Worm (Caenorhabditis elegans) whole organism, L3 larva: ENCODE measurements around the gene W09D6.1.

Experiments
- R02D3.7 ChIP-seq: fragments of 150-350 bp; optimal IDR thresholded peaks from 2 replicates; lab custom pipeline; 2014; ENCODE audit warnings: missing biosample characterization, missing genetic modification characterization
- ZK546.5 ChIP-seq: sonication (generic microtip); optimal IDR thresholded peaks from 2 replicates; lab custom pipeline; 2017; ENCODE audit warnings: missing biosample characterization, missing genetic modification characterization
- aly-2 ChIP-seq: fragments of 150-350 bp; optimal IDR thresholded peaks from 2 replicates; lab custom pipeline; 2014; ENCODE audit warnings: missing biosample characterization, missing genetic modification characterization
- ama-1 ChIP-seq: fragments of 150-350 bp; optimal IDR thresholded peaks from 2 replicates; lab custom pipeline; 2018
- ceh-16 ChIP-seq: sonication (generic microtip); optimal IDR thresholded peaks from 2 replicates; lab custom pipeline; 2017; ENCODE audit warnings: missing biosample characterization, missing genetic modification characterization
- ceh-28 ChIP-seq: fragments of 150-350 bp; optimal IDR thresholded peaks from 2 replicates; lab custom pipeline; 2014; ENCODE audit warnings: missing biosample characterization, missing genetic modification reagents, missing genetic modification characterization
- ceh-9 ChIP-seq: sonication (generic microtip); optimal IDR thresholded peaks from 2 replicates; lab custom pipeline; 2018; ENCODE audit warnings: missing biosample characterization, missing genetic modification characterization
- daf-12 ChIP-seq: fragments of 150-350 bp; optimal IDR thresholded peaks from 2 replicates; lab custom pipeline; 2014; ENCODE audit warnings: missing biosample characterization, missing genetic modification reagents, missing genetic modification characterization
- egl-27 ChIP-seq: sonication (generic microtip); optimal IDR thresholded peaks from 4 replicates; lab custom pipeline; 2017; ENCODE audit warnings: missing biosample characterization, missing genetic modification reagents, missing genetic modification characterization
- egl-5 ChIP-seq: fragments of 150-350 bp; optimal IDR thresholded peaks from 2 replicates; lab custom pipeline; 2017; ENCODE audit warnings: missing biosample characterization, missing genetic modification reagents, missing genetic modification characterization, inconsistent platforms
- elt-1 ChIP-seq: fragments of 150-350 bp; optimal IDR thresholded peaks from 2 replicates; lab custom pipeline; 2014; ENCODE audit warnings: missing biosample characterization, missing genetic modification characterization
- elt-2 ChIP-seq: sonication (generic microtip); optimal IDR thresholded peaks from 2 replicates; lab custom pipeline; 2016; ENCODE audit warnings: missing genetic modification reagents, mild to moderate bottlenecking, missing genetic modification characterization, missing compliant biosample characterization
- elt-3 ChIP-seq, 3 experiments: fragments of 150-350 bp in 1 of 3; sonication (generic microtip) in 2 of 3; optimal IDR thresholded peaks; 2 replicates in 2 of 3; 4 replicates in 1 of 3; lab custom pipeline; 2014 to 2017; ENCODE audit warnings: missing biosample characterization in 3 of 3, missing genetic modification characterization in 3 of 3
- eor-1 ChIP-seq, 2 experiments: fragments of 150-350 bp; optimal IDR thresholded peaks; 2 replicates each; lab custom pipeline; 2014 to 2018; ENCODE audit warnings: missing biosample characterization in 2 of 2, missing genetic modification characterization in 2 of 2
- fkh-10 ChIP-seq: sonication (generic microtip); optimal IDR thresholded peaks from 2 replicates; lab custom pipeline; 2017; ENCODE audit warnings: missing biosample characterization, missing genetic modification reagents, missing genetic modification characterization
- fkh-2 ChIP-seq: fragments of 150-350 bp; optimal IDR thresholded peaks from 2 replicates; lab custom pipeline; 2014; ENCODE audit warnings: missing biosample characterization, missing genetic modification reagents, missing genetic modification characterization
- fos-1 ChIP-seq: fragments of 150-350 bp; optimal IDR thresholded peaks from 2 replicates; lab custom pipeline; 2014; ENCODE audit warnings: missing biosample characterization, missing genetic modification characterization
- hmg-11 ChIP-seq: sonication (generic microtip); optimal IDR thresholded peaks from 2 replicates; lab custom pipeline; 2016; ENCODE audit warnings: missing genetic modification characterization, missing compliant biosample characterization
- jun-1 ChIP-seq: fragments of 150-350 bp; optimal IDR thresholded peaks from 2 replicates; lab custom pipeline; 2014; ENCODE audit warnings: missing biosample characterization, missing genetic modification reagents, missing genetic modification characterization
- lin-15B ChIP-seq: fragments of 150-350 bp; optimal IDR thresholded peaks from 2 replicates; lab custom pipeline; 2014; ENCODE audit warnings: missing biosample characterization, missing genetic modification characterization
- lin-39 ChIP-seq: fragments of 150-350 bp; optimal IDR thresholded peaks from 2 replicates; lab custom pipeline; 2018; ENCODE audit warnings: missing biosample characterization, missing genetic modification reagents, missing genetic modification characterization
- lsy-12 ChIP-seq: sonication (generic microtip); optimal IDR thresholded peaks from 2 replicates; lab custom pipeline; 2016; ENCODE audit warnings: mild to moderate bottlenecking, missing genetic modification characterization, missing compliant biosample characterization
- mdl-1 ChIP-seq: fragments of 150-350 bp; optimal IDR thresholded peaks from 2 replicates; lab custom pipeline; 2014; ENCODE audit warnings: missing biosample characterization, missing genetic modification characterization
- mml-1 ChIP-seq: fragments of 150-350 bp; sonication (generic microtip); optimal IDR thresholded peaks from 3 replicates; lab custom pipeline; 2014; ENCODE audit warnings: missing biosample characterization, missing genetic modification characterization
- nfya-1 ChIP-seq: sonication (generic microtip); optimal IDR thresholded peaks from 2 replicates; lab custom pipeline; 2017; ENCODE audit warnings: missing genetic modification characterization, mild to moderate bottlenecking, missing compliant biosample characterization, antibody characterized with exemption, moderate library complexity; ENCODE audit not compliant: insufficient read depth
- nhr-11 ChIP-seq: fragments of 150-350 bp; optimal IDR thresholded peaks from 2 replicates; lab custom pipeline; 2014; ENCODE audit warnings: missing biosample characterization, missing genetic modification characterization
- nhr-12 ChIP-seq: fragments of 150-350 bp; optimal IDR thresholded peaks from 2 replicates; lab custom pipeline; 2014; ENCODE audit warnings: missing biosample characterization, missing genetic modification characterization
- nhr-23 ChIP-seq: fragments of 150-350 bp; optimal IDR thresholded peaks from 2 replicates; lab custom pipeline; 2014; ENCODE audit warnings: missing biosample characterization, missing genetic modification reagents, missing genetic modification characterization
- nhr-237 ChIP-seq: fragments of 150-350 bp; optimal IDR thresholded peaks from 2 replicates; lab custom pipeline; 2014; ENCODE audit warnings: missing biosample characterization, missing genetic modification characterization
- nhr-25 ChIP-seq: sonication (generic microtip); optimal IDR thresholded peaks from 2 replicates; lab custom pipeline; 2017; ENCODE audit warnings: missing biosample characterization, missing genetic modification characterization
- nhr-28 ChIP-seq: fragments of 150-350 bp; optimal IDR thresholded peaks from 2 replicates; lab custom pipeline; 2014; ENCODE audit warnings: missing biosample characterization, missing genetic modification characterization
- nhr-43 ChIP-seq: sonication (generic microtip); optimal IDR thresholded peaks from 2 replicates; lab custom pipeline; 2016; ENCODE audit warnings: mild to moderate bottlenecking, missing genetic modification characterization, missing compliant biosample characterization; ENCODE audit not compliant: poor library complexity, severe bottlenecking
- nhr-67 ChIP-seq: fragments of 150-350 bp; optimal IDR thresholded peaks from 2 replicates; lab custom pipeline; 2014; ENCODE audit warnings: missing biosample characterization, missing genetic modification characterization
- nhr-76 ChIP-seq: fragments of 150-350 bp; sonication (generic microtip); optimal IDR thresholded peaks from 5 replicates; lab custom pipeline; 2014; ENCODE audit warnings: missing biosample characterization, missing genetic modification characterization
- nhr-77 ChIP-seq: fragments of 150-350 bp; optimal IDR thresholded peaks from 2 replicates; lab custom pipeline; 2014; ENCODE audit warnings: missing biosample characterization, missing genetic modification characterization
- pha-4 ChIP-seq: fragments of 150-350 bp; optimal IDR thresholded peaks from 2 replicates; lab custom pipeline; 2014; ENCODE audit warnings: missing biosample characterization, missing genetic modification reagents, missing genetic modification characterization
- pqm-1 ChIP-seq: fragments of 150-350 bp; optimal IDR thresholded peaks from 2 replicates; lab custom pipeline; 2017; ENCODE audit warnings: missing biosample characterization, missing genetic modification characterization, inconsistent platforms
- sea-2 ChIP-seq: fragments of 150-350 bp; sonication (generic microtip); optimal IDR thresholded peaks from 4 replicates; lab custom pipeline; 2014; ENCODE audit warnings: missing biosample characterization, missing genetic modification reagents, missing genetic modification characterization
- skn-1 ChIP-seq: fragments of 150-350 bp; optimal IDR thresholded peaks from 2 replicates; lab custom pipeline; 2014; ENCODE audit warnings: missing biosample characterization, missing genetic modification characterization
- snpc-4 ChIP-seq: fragments of 150-350 bp; optimal IDR thresholded peaks from 2 replicates; lab custom pipeline; 2014; ENCODE audit warnings: missing biosample characterization, missing genetic modification characterization
- tbx-2 ChIP-seq: sonication (generic microtip); optimal IDR thresholded peaks from 2 replicates; lab custom pipeline; 2016; ENCODE audit warnings: mild to moderate bottlenecking, missing genetic modification characterization, missing compliant biosample characterization
- unc-39 ChIP-seq: sonication (generic microtip); optimal IDR thresholded peaks from 4 replicates; lab custom pipeline; 2017; ENCODE audit warnings: missing biosample characterization, missing genetic modification characterization
- zag-1 ChIP-seq: fragments of 150-350 bp; optimal IDR thresholded peaks from 2 replicates; lab custom pipeline; 2014; ENCODE audit warnings: missing biosample characterization, missing genetic modification characterization
- ztf-11 ChIP-seq: fragments of 150-350 bp; optimal IDR thresholded peaks from 2 replicates; lab custom pipeline; 2014; ENCODE audit warnings: missing biosample characterization, missing genetic modification characterization

The W09D6.1 gene

DNA sequence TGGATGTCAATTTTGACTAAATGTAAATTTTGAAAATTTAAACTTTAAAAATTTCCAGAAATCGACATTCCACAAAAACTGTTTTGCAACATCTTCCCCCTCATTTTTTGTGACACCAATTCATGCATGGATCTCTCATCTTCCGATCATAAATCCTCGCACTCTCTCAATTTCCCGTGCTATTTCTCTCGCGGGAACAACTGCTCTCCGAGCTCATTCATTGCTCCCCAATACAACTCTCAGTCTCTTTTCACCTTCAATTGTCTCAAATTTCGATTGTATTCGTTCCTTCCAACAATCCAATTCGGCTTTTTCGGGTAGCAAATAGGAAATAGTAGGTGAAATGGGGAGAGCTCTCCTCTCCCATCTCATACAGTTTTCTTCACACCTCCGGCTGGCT is 14.0 kb downstream of the W09D6.1 start:
- TF ChIP-seq lin-39 (no peak), egl-5 (tag; lab: Kevin White, UChicago) (peak; percentile 21)

DNA sequence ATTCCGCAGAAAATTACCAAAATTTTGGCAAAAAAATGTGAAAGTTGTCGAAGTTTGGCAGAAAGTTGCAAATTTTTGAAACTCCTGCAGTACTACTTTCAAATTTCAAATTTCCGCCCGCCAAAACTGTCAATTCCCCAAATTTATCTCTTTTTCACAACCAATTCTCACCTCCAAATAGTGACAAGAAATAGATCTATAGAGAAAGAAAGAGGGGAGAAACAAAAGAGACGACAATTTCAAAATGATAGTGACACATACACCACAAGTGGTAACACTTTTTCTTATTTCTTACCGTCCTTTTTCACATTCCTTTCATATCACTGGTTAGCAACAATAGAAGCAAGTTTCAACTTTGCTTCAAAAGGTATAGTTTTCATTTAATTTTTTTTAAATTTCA is 15.3 kb downstream of the W09D6.1 start:
- TF ChIP-seq zag-1 (tag; lab: Kevin White, UChicago) (no peak), snpc-4 (tag; lab: Kevin White, UChicago) (peak; percentile 9), elt-2 (peak; percentile 19)

DNA sequence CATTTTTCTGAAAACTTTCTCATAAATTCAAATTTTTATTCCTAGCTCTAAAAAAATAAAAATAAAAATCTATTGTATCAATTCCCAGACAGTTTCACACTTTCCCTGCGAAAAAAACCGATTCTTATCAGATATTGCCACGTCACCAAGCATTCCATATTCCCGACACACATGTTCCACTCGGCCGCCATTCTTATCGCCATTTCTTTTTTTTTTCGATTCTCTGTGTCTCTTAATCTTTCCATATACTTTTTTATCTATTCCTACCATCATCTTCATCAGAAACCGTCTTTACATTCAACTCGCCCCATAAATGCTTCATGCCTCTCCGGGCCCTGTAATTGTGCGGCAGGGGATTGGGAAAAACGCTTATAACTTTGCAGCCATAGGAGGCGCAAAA is 18.8 kb downstream of the W09D6.1 start:
- TF ChIP-seq elt-2 = peak; percentile 92
- TF ChIP-seq zag-1 (tag; lab: Kevin White, UChicago) = no peak
- TF ChIP-seq ZK546.5 = no peak
- TF ChIP-seq nhr-43 = no peak
- no peak for TF ChIP-seq sea-2 (GFP tag; lab: Kevin White, UChicago)
- TF ChIP-seq fkh-10 (GFP tag; lab: Kevin White, UChicago) = no peak
- no peak for TF ChIP-seq unc-39
- peak; percentile 61 for TF ChIP-seq elt-1 (tag; lab: Kevin White, UChicago)
- no peak for TF ChIP-seq ceh-9 (tag; lab: Kevin White, UChicago)
- TF ChIP-seq egl-5 (tag; lab: Kevin White, UChicago) = no peak
- TF ChIP-seq tbx-2 = no peak
- TF ChIP-seq nhr-11 = no peak
- no peak for TF ChIP-seq nhr-12 (tag; lab: Kevin White, UChicago)
- TF ChIP-seq nhr-67 = no peak
- no peak for TF ChIP-seq nfya-1
- no peak for TF ChIP-seq nhr-25 (tag; lab: Kevin White, UChicago)
- no peak for TF ChIP-seq ceh-28 (tag; lab: Kevin White, UChicago)
- TF ChIP-seq skn-1 (tag; lab: Kevin White, UChicago) = no peak
- TF ChIP-seq hmg-11 (tag; lab: Kevin White, UChicago) = peak; percentile 17
- peak; percentile 37 for TF ChIP-seq nhr-23 (tag; lab: Kevin White, UChicago)
- TF ChIP-seq eor-1 (tag; optimal IDR thresholded peaks at IDR 0.05; lab: Kevin White, UChicago) = no peak
- no peak for TF ChIP-seq ama-1 (lab: Kevin White, UChicago)
- no peak for TF ChIP-seq mml-1
- TF ChIP-seq nhr-77 = no peak
- TF ChIP-seq R02D3.7 = no peak
- no peak for TF ChIP-seq elt-3 (tag; optimal IDR thresholded peaks at IDR 0.05; lab: Kevin White, UChicago)
- TF ChIP-seq daf-12 (tag; lab: Kevin White, UChicago) = no peak
- no peak for TF ChIP-seq nhr-237
- no peak for TF ChIP-seq lin-15B
- TF ChIP-seq ztf-11 (tag; lab: Kevin White, UChicago) = no peak
- TF ChIP-seq aly-2 = no peak
- TF ChIP-seq fkh-2 = no peak
- no peak for TF ChIP-seq pha-4
- no peak for TF ChIP-seq nhr-28
- no peak for TF ChIP-seq jun-1
- TF ChIP-seq ceh-16 = no peak
- no peak for TF ChIP-seq fos-1 (tag; lab: Kevin White, UChicago)
- TF ChIP-seq snpc-4 (tag; lab: Kevin White, UChicago) = no peak
- no peak for TF ChIP-seq mdl-1
- no peak for TF ChIP-seq lin-39
- TF ChIP-seq nhr-76 (tag; lab: Kevin White, UChicago) = no peak
- TF ChIP-seq pqm-1 = peak; percentile 17
- TF ChIP-seq egl-27 (tag; lab: Kevin White, UChicago) = no peak
- TF ChIP-seq lsy-12 = no peak

DNA sequence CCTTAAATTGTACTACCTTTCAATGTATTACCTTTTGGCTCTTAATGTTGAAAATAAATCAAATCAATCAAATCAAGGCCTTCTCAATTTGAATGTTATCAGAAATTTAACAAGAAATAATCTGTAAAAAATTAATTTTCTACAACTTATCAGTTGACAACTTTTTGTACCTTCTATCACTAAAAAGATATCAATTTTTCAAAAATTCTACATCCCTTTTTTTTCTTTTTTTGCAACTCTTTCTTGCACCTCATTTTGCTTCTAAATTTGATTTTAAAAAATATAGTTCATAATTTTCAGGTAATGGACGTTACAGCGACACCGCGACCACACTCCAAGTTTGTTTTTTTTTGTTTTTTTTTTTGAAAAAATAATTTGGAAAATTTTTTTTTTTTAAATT is 19.5 kb downstream of the W09D6.1 start, which contains the start of gene W09D6.5:
Gene W09D6.5, plus strand, starts transcription at position 301 of the 400 bp plus-strand sequence.
- TF ChIP-seq mdl-1 (no peak), nhr-237 (no peak), ceh-16 (no peak), ceh-9 (tag; lab: Kevin White, UChicago) (no peak), R02D3.7 (no peak), nhr-11 (no peak)
